Worm (Caenorhabditis elegans) whole organism, L3 larva: ENCODE data around the gene sws-1.

Source experiments
- ZK546.5 ChIP-seq: sonication (generic microtip); optimal IDR thresholded peaks from 2 replicates; lab custom pipeline; 2017; ENCODE audit warnings: missing biosample characterization, missing genetic modification characterization
- ama-1 ChIP-seq: fragments of 150-350 bp; optimal IDR thresholded peaks from 2 replicates; lab custom pipeline; 2018
- ceh-16 ChIP-seq: sonication (generic microtip); optimal IDR thresholded peaks from 2 replicates; lab custom pipeline; 2017; ENCODE audit warnings: missing biosample characterization, missing genetic modification characterization
- ceh-28 ChIP-seq: fragments of 150-350 bp; optimal IDR thresholded peaks from 2 replicates; lab custom pipeline; 2014; ENCODE audit warnings: missing biosample characterization, missing genetic modification reagents, missing genetic modification characterization
- ceh-82 ChIP-seq: fragments of 150-350 bp; optimal IDR thresholded peaks from 2 replicates; lab custom pipeline; 2014; ENCODE audit warnings: missing biosample characterization, missing genetic modification characterization
- ceh-9 ChIP-seq: sonication (generic microtip); optimal IDR thresholded peaks from 2 replicates; lab custom pipeline; 2018; ENCODE audit warnings: missing biosample characterization, missing genetic modification characterization
- egl-27 ChIP-seq: sonication (generic microtip); optimal IDR thresholded peaks from 4 replicates; lab custom pipeline; 2017; ENCODE audit warnings: missing biosample characterization, missing genetic modification reagents, missing genetic modification characterization
- elt-2 ChIP-seq: sonication (generic microtip); optimal IDR thresholded peaks from 2 replicates; lab custom pipeline; 2016; ENCODE audit warnings: missing genetic modification reagents, mild to moderate bottlenecking, missing genetic modification characterization, missing compliant biosample characterization
- elt-3 ChIP-seq, 3 experiments: fragments of 150-350 bp in 1 of 3; sonication (generic microtip) in 2 of 3; optimal IDR thresholded peaks; 2 replicates in 2 of 3; 4 replicates in 1 of 3; lab custom pipeline; 2014 to 2017; ENCODE audit warnings: missing biosample characterization in 3 of 3, missing genetic modification characterization in 3 of 3
- eor-1 ChIP-seq, 2 experiments: fragments of 150-350 bp; optimal IDR thresholded peaks; 2 replicates each; lab custom pipeline; 2014 to 2018; ENCODE audit warnings: missing biosample characterization in 2 of 2, missing genetic modification characterization in 2 of 2
- fkh-2 ChIP-seq: fragments of 150-350 bp; optimal IDR thresholded peaks from 2 replicates; lab custom pipeline; 2014; ENCODE audit warnings: missing biosample characterization, missing genetic modification reagents, missing genetic modification characterization
- fos-1 ChIP-seq: fragments of 150-350 bp; optimal IDR thresholded peaks from 2 replicates; lab custom pipeline; 2014; ENCODE audit warnings: missing biosample characterization, missing genetic modification characterization
- hmg-11 ChIP-seq: sonication (generic microtip); optimal IDR thresholded peaks from 2 replicates; lab custom pipeline; 2016; ENCODE audit warnings: missing genetic modification characterization, missing compliant biosample characterization
- jun-1 ChIP-seq: fragments of 150-350 bp; optimal IDR thresholded peaks from 2 replicates; lab custom pipeline; 2014; ENCODE audit warnings: missing biosample characterization, missing genetic modification reagents, missing genetic modification characterization
- lin-39 ChIP-seq: fragments of 150-350 bp; optimal IDR thresholded peaks from 2 replicates; lab custom pipeline; 2018; ENCODE audit warnings: missing biosample characterization, missing genetic modification reagents, missing genetic modification characterization
- lsy-12 ChIP-seq: sonication (generic microtip); optimal IDR thresholded peaks from 2 replicates; lab custom pipeline; 2016; ENCODE audit warnings: mild to moderate bottlenecking, missing genetic modification characterization, missing compliant biosample characterization
- mml-1 ChIP-seq: fragments of 150-350 bp; sonication (generic microtip); optimal IDR thresholded peaks from 3 replicates; lab custom pipeline; 2014; ENCODE audit warnings: missing biosample characterization, missing genetic modification characterization
- nhr-11 ChIP-seq: fragments of 150-350 bp; optimal IDR thresholded peaks from 2 replicates; lab custom pipeline; 2014; ENCODE audit warnings: missing biosample characterization, missing genetic modification characterization
- nhr-23 ChIP-seq: fragments of 150-350 bp; optimal IDR thresholded peaks from 2 replicates; lab custom pipeline; 2014; ENCODE audit warnings: missing biosample characterization, missing genetic modification reagents, missing genetic modification characterization
- nhr-237 ChIP-seq: fragments of 150-350 bp; optimal IDR thresholded peaks from 2 replicates; lab custom pipeline; 2014; ENCODE audit warnings: missing biosample characterization, missing genetic modification characterization
- nhr-25 ChIP-seq: sonication (generic microtip); optimal IDR thresholded peaks from 2 replicates; lab custom pipeline; 2017; ENCODE audit warnings: missing biosample characterization, missing genetic modification characterization
- nhr-28 ChIP-seq: fragments of 150-350 bp; optimal IDR thresholded peaks from 2 replicates; lab custom pipeline; 2014; ENCODE audit warnings: missing biosample characterization, missing genetic modification characterization
- nhr-43 ChIP-seq: sonication (generic microtip); optimal IDR thresholded peaks from 2 replicates; lab custom pipeline; 2016; ENCODE audit warnings: mild to moderate bottlenecking, missing genetic modification characterization, missing compliant biosample characterization; ENCODE audit not compliant: poor library complexity, severe bottlenecking
- nhr-67 ChIP-seq: fragments of 150-350 bp; optimal IDR thresholded peaks from 2 replicates; lab custom pipeline; 2014; ENCODE audit warnings: missing biosample characterization, missing genetic modification characterization
- pha-4 ChIP-seq: fragments of 150-350 bp; optimal IDR thresholded peaks from 2 replicates; lab custom pipeline; 2014; ENCODE audit warnings: missing biosample characterization, missing genetic modification reagents, missing genetic modification characterization
- pqm-1 ChIP-seq: fragments of 150-350 bp; optimal IDR thresholded peaks from 2 replicates; lab custom pipeline; 2017; ENCODE audit warnings: missing biosample characterization, missing genetic modification characterization, inconsistent platforms
- sea-2 ChIP-seq: fragments of 150-350 bp; sonication (generic microtip); optimal IDR thresholded peaks from 4 replicates; lab custom pipeline; 2014; ENCODE audit warnings: missing biosample characterization, missing genetic modification reagents, missing genetic modification characterization
- skn-1 ChIP-seq: fragments of 150-350 bp; optimal IDR thresholded peaks from 2 replicates; lab custom pipeline; 2014; ENCODE audit warnings: missing biosample characterization, missing genetic modification characterization
- snpc-4 ChIP-seq: fragments of 150-350 bp; optimal IDR thresholded peaks from 2 replicates; lab custom pipeline; 2014; ENCODE audit warnings: missing biosample characterization, missing genetic modification characterization
- unc-39 ChIP-seq: sonication (generic microtip); optimal IDR thresholded peaks from 4 replicates; lab custom pipeline; 2017; ENCODE audit warnings: missing biosample characterization, missing genetic modification characterization
- zag-1 ChIP-seq: fragments of 150-350 bp; optimal IDR thresholded peaks from 2 replicates; lab custom pipeline; 2014; ENCODE audit warnings: missing biosample characterization, missing genetic modification characterization
- ztf-11 ChIP-seq: fragments of 150-350 bp; optimal IDR thresholded peaks from 2 replicates; lab custom pipeline; 2014; ENCODE audit warnings: missing biosample characterization, missing genetic modification characterization
- ztf-4 ChIP-seq: fragments of 150-350 bp; optimal IDR thresholded peaks from 2 replicates; lab custom pipeline; 2014; ENCODE audit warnings: missing biosample characterization, missing genetic modification characterization

sws-1 gene

DNA sequence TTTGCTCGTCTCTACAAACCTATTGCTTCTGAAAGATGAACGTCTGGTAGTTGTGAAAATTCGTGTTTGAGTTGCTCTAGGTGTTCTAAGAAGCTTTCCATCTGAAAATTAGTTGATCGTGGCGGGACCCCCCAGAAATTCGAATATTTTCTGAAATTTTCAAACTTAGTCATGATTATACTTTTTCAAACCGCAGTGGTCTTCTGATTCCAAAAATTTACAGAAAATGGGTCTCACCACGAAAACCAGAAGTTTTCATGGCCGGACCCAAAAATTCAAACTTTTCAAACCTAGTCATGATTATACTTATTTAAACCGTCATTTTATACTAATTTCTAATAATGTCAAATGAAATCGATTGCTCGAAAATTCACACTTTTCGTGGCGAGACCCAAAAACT, 21.2 kb downstream of the sws-1 start, which contains the start of gene ztf-20:
ztf-20 (minus strand) TSS at position 101 of the 400 bp plus-strand sequence.
- no peak for TF ChIP-seq elt-3 (tag; optimal IDR thresholded peaks at IDR 0.05; lab: Kevin White, UChicago)
- no peak for TF ChIP-seq unc-39 (tag; lab: Kevin White, UChicago)
- TF ChIP-seq ZK546.5 (tag; lab: Kevin White, UChicago): no peak

DNA sequence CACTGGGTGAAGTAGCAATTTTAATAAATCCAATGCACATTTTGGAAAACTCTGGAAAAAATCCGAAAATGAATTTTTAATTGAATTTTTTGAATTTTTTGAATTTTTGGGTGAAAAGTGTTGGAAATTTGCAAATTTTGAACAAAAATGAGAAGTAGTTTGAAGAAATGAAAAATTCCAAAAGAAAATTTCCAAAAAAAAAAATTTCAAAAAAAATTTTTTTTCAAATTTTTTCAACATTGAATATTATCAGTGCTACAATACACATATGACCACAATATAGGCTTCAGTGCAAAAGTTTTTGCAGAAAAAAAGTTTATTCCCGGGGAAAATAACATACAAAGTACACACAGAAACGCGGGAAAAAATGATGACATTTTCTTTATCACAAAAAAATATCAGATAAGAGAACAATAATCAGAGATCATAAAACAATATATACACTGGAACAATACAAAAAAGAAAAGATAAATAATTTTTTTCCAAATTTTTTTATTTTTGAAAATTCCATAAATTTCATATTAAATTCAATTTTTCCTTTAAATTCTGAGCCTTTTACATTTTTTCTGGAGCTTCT, 23.9 kb downstream of the sws-1 start, which contains the start of gene hrg-10:
hrg-10 (minus strand) TSS at position 51 of the 577 bp plus-strand sequence.
- TF ChIP-seq pha-4 (tag; lab: Kevin White, UChicago) (peak; percentile 45), skn-1 (tag; lab: Kevin White, UChicago) (peak; percentile 63), hmg-11 (no peak), elt-2 (tag; lab: Kevin White, UChicago) (peak; percentile 76), pqm-1 (tag; lab: Kevin White, UChicago) (peak; percentile 53)

DNA sequence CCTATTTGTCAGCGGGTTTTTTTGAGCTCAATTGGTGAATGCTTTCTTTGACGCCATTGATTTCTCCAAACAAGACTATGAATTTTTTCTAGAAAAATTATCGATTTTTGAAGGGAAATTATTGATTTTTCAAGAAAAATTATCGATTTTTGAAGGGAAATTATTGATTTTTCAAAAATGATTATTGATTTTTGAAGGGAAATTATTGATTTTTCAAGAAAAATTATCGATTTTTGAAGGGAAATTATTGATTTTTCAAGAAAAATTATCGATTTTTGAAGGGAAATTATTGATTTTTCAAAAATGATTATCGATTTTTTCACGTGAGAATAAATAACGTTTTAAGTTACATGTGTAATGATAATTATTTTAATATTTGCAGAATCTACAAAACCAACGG, 40.5 kb downstream of the sws-1 start:
- peak; percentile 94 for TF ChIP-seq ceh-28 (tag; lab: Kevin White, UChicago)

DNA sequence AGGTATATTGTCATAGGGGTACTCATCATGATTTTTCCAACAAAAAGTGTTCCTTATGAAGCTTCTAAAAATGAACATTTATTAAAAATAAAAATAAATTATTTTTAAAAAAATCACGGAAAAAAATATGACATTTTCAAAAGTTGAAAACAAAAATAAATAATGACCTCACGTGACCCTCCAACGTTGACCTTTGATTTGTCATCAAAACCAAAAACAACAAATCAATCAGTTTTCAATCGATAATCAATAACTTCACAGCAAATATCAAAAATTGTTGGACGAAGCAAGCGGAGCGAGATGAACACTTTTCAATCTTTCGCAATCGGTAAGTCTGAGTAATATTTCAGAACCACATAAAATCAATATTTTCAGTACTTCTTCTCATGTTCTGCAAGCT, 40.9 kb downstream of the sws-1 start, which contains the start of gene Y80D3A.8:
Y80D3A.8 (plus strand) TSS at position 301 of the 400 bp plus-strand sequence.
- TF ChIP-seq lsy-12 (tag; lab: Kevin White, UChicago) (no peak), egl-27 (tag; lab: Kevin White, UChicago) (no peak), eor-1 (tag; optimal IDR thresholded peaks at IDR 0.05; lab: Kevin White, UChicago) (no peak), nhr-11 (tag; lab: Kevin White, UChicago) (no peak), snpc-4 (tag; lab: Kevin White, UChicago) (no peak), ztf-4 (tag; lab: Kevin White, UChicago) (no peak), nhr-28 (tag; lab: Kevin White, UChicago) (no peak), ceh-9 (tag; lab: Kevin White, UChicago) (no peak), nhr-43 (tag; lab: Kevin White, UChicago) (no peak), mml-1 (tag; lab: Kevin White, UChicago) (no peak), nhr-67 (tag; lab: Kevin White, UChicago) (no peak), nhr-237 (tag; lab: Kevin White, UChicago) (no peak), lin-39 (no peak), nhr-25 (tag; lab: Kevin White, UChicago) (no peak)

DNA sequence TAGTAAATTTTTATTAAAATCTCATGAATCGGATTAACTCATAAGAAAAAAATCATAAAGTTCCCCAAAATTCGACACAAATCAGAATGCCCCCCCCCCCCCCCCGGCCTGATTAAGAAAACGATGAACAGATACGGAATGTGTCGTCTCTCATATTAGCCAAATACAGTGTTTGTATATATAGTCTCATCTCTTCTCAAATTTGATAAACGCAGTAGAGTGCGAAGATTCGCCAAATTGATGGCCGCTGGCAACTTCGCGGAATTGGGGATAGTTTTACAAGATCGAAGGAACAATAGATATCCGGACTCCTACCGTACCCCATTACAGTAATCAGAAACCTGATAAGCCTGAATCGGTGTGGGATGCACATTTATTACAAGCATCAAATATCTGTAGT, 43.7 kb downstream of the sws-1 start:
- no peak for TF ChIP-seq ceh-9 (tag; lab: Kevin White, UChicago)
- no peak for TF ChIP-seq ama-1 (lab: Kevin White, UChicago)
- TF ChIP-seq ceh-16 (tag; lab: Kevin White, UChicago): no peak

DNA sequence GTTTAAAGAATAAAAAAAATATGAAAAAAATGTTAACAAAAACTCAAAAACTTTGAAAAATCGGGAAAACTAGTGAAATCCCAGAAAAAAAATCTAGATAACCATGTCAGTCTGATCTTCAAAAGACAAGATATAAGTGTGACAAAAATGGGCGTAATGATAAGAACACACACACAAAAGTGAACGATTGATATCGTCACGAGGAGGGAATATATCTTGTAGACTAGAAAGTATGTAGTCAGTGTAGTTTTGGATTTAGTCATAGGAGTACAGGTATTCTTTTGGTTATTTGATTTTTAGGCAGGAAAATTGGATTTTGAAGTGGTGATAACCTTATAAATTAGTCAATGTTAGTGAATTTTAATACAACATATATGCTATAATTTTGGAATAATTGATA, 46.7 kb downstream of the sws-1 start:
- TF ChIP-seq fkh-2 (tag; lab: Kevin White, UChicago) (no peak), nhr-23 (tag; lab: Kevin White, UChicago) (peak; percentile 1), nhr-67 (tag; lab: Kevin White, UChicago) (no peak), sea-2 (no peak), jun-1 (tag; lab: Kevin White, UChicago) (no peak), ceh-82 (tag; lab: Kevin White, UChicago) (no peak), fos-1 (tag; lab: Kevin White, UChicago) (no peak)

DNA sequence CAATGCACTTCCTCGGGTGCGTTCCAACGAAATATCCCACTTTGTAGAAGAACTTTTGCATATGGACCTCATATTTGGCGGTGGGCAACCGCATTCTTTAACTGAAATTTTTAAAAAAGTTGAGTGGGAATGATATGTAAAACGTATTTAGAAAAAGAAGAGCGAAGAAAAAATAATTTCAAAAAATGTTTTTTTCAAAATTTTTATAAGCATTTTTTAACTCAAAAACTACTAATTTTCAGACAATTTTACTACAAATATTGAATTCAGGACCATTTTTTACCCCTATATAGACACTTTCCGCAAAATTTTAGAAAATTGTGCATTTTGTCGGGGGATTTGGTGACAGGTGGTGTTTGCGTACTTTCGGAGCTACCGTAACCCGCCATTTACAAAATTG, 50.0 kb downstream of the sws-1 start, which contains the start of gene ptr-22:
ptr-22 (minus strand) TSS at position 101 of the 400 bp plus-strand sequence.
- no peak for TF ChIP-seq elt-3 (tag; optimal IDR thresholded peaks at IDR 0.05; lab: Kevin White, UChicago)
- TF ChIP-seq ama-1 (lab: Kevin White, UChicago): no peak
- no peak for TF ChIP-seq ztf-11
- no peak for TF ChIP-seq zag-1 (tag; lab: Kevin White, UChicago)
